Fruit fly (Drosophila melanogaster): ENCODE data around the gene meng.
A peak's percentile ranks its signal among the peaks of the same experiment; 100 is the strongest.

meng gene

DNA sequence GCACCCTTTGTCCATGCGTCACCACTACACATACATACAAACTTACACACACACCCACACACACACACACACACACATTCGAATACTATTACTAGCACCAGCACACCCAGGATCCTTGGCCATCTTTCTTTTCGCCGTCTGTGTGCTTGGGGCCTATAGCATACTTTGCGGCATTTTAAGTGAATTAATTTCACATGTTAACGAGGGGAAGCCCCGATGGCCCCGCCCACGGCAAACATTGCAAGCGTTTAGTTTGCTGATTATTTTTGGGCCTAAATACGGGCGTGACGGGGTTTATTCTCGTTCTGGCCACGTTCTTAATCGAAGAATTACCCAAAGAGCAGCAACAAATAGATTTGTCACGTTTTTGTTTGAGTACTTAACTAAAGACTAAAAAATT is 41.1 kb downstream of the meng start:
- TF ChIP-seq Ets65A (GFP tag) (peak; percentile 16), CG3726 (GFP tag; IDR thresholded peaks at IDR 0.05) (no peak), Oaz (GFP tag; IDR thresholded peaks at IDR 0.05) (no peak), HLH4C (GFP tag; IDR thresholded peaks at IDR 0.05; ENCODE audit: partially characterized antibody) (0 out of 3 replicates have a peak, but pooled peaks have one; percentile 13), gce (GFP tag; IDR thresholded peaks at IDR 0.05) (0 out of 3 replicates have a peak, but pooled peaks have one; percentile 35), vvl (GFP tag; IDR thresholded peaks at IDR 0.05) (peak; percentile 10; the same call in 1 of the 2 replicates), CG17568 (GFP tag; optimal IDR thresholded peaks at IDR 0.05) (no peak), Atf6 (GFP tag; IDR thresholded peaks at IDR 0.05) (no peak), Med (GFP tag) (peak; percentile 39), sob (GFP tag; IDR thresholded peaks at IDR 0.05) (no peak), CG2199 (GFP tag; IDR thresholded peaks at IDR 0.05) (0 out of 3 replicates have a peak, but pooled peaks have one; percentile 31), Dfd (GFP tag; optimal IDR thresholded peaks at IDR 0.05) (no peak), crol (GFP tag; IDR thresholded peaks at IDR 0.05) (peak; percentile 59), eve (GFP tag; optimal IDR thresholded peaks at IDR 0.05) (no peak), dysf (GFP tag; IDR thresholded peaks at IDR 0.05) (peak; percentile 23; the same call in 1 of the 3 replicates), CG2120 (GFP tag; optimal IDR thresholded peaks at IDR 0.05) (no peak), CG4404 (GFP tag; IDR thresholded peaks at IDR 0.05) (no peak), Bteb2 (GFP tag; optimal IDR thresholded peaks at IDR 0.05) (no peak), CG3838 (GFP tag; optimal IDR thresholded peaks at IDR 0.05) (no peak), crc (GFP tag; optimal IDR thresholded peaks at IDR 0.05) (no peak), cg (GFP tag; optimal IDR thresholded peaks at IDR 0.05) (peak; percentile 38)

DNA sequence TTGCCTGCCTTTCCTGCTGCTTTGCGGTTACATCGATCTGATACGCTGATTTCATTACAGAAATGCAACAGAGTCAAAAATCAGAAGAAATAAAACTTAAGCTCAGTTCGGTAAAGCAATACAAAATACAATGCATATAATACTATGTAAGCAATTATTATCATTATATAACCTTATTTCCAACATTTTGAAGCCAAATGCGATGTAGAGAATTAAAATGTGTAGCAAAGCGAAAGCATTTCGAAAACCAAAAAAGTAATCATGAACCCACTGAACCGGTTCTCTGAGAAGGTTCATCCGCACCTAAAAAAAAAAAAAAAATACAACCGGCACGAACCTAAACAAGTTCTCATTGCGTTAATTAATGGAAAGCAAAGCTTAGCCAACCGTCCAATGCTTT is 41.9 kb downstream of the meng start:
- no peak for TF ChIP-seq al (GFP tag; IDR thresholded peaks at IDR 0.05)
- TF ChIP-seq CG11560 (tag; IDR thresholded peaks at IDR 0.05): no peak
- TF ChIP-seq Med (GFP tag): peak; percentile 36
- TF ChIP-seq Awh (GFP tag; IDR thresholded peaks at IDR 0.05): 0 out of 2 replicates have a peak, but pooled peaks have one; percentile 16
- peak; percentile 65 for TF ChIP-seq sens (GFP tag)
- peak; percentile 43 for TF ChIP-seq sqz (GFP tag; optimal IDR thresholded peaks at IDR 0.05)

DNA sequence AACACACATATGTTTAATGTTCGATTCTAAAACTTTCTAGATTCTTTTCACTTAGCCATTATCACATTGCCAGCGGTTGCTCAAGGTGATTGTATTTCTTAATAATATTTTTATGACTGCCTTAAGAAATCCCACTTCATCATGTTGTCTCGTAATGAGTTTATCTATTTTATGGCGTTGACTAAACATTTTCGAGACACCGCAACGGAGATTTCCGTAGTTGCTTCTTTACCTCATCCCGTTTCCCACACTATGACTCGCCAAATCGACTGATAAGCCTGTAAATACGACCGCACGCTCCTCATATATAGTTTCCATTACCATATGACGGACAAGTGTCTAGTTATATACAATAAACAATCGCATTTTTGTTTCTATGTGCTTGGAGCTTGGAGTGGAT is 43.3 kb downstream of the meng start:
- TF ChIP-seq crol (GFP tag; IDR thresholded peaks at IDR 0.05): 0 out of 2 replicates have a peak, but pooled peaks have one; percentile 13
- peak; percentile 4 for TF ChIP-seq CG13894 (tag; optimal IDR thresholded peaks at IDR 0.05)
- TF ChIP-seq Hey (tag; optimal IDR thresholded peaks at IDR 0.05): peak; percentile 32
- peak in 1 of 2 experiments; percentile 18 for TF ChIP-seq eve (GFP tag; optimal IDR thresholded peaks at IDR 0.05)
- no peak for TF ChIP-seq nmo (GFP tag; optimal IDR thresholded peaks at IDR 0.05)
- no peak for TF ChIP-seq NK7.1 (GFP tag; optimal IDR thresholded peaks at IDR 0.05)
- TF ChIP-seq Pdp1 (GFP tag; optimal IDR thresholded peaks at IDR 0.05): peak in 1 of 2 experiments; percentile 29
- TF ChIP-seq Med (GFP tag): peak; percentile 27
- TF ChIP-seq aop (GFP tag; IDR thresholded peaks at IDR 0.05): no peak

DNA sequence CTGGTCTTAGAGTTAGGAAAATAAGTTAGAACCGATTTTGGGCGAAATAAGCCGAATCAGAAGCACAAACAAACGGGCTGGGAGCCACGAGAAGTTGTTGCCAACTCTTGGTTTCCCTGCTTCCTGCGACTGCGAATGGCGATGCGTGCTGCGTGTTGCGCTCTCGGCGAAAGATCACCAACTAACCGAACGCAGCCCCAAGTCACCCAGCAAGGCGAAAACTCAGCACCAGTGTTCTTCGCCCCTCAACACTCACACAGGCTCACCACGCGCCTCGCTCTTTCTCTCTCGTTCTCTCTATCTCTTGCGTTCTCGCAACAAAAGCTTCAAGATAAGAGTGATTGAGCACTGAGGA is 44.3 kb downstream of the meng start, which contains the start of gene nrv1:
TSS of gene nrv1 (minus strand) at position 188 of the 355 bp plus-strand sequence.
- no peak for TF ChIP-seq CG4617 (GFP tag; optimal IDR thresholded peaks at IDR 0.05; ENCODE audit: borderline replicate concordance)
- peak; percentile 69 for TF ChIP-seq bbx (GFP tag; IDR thresholded peaks at IDR 0.05; ENCODE audit: partially characterized antibody)
- 0 out of 2 replicates have a peak, but pooled peaks have one; percentile 38 for TF ChIP-seq Scr (GFP tag; IDR thresholded peaks at IDR 0.05; ENCODE audit: partially characterized antibody)
- TF ChIP-seq Ada2b (GFP tag; IDR thresholded peaks at IDR 0.05): no peak
- TF ChIP-seq NC2β (GFP tag; optimal IDR thresholded peaks at IDR 0.05): no peak
- no peak for TF ChIP-seq CG4730 (GFP tag; IDR thresholded peaks at IDR 0.05)
- TF ChIP-seq CG6175 (GFP tag; IDR thresholded peaks at IDR 0.05): no peak
- TF ChIP-seq Fer3 (tag; optimal IDR thresholded peaks at IDR 0.05): no peak
- TF ChIP-seq ewg (GFP tag; optimal IDR thresholded peaks at IDR 0.05): no peak
- no peak for TF ChIP-seq CG14667 (GFP tag; IDR thresholded peaks at IDR 0.05)
- no peak for TF ChIP-seq dpn (GFP tag; optimal IDR thresholded peaks at IDR 0.05)
- no peak for TF ChIP-seq fd96Cb (tag; optimal IDR thresholded peaks at IDR 0.05)
- TF ChIP-seq kni (GFP tag; optimal IDR thresholded peaks at IDR 0.05): no peak
- TF ChIP-seq CG17912 (GFP tag; optimal IDR thresholded peaks at IDR 0.05): no peak
- TF ChIP-seq da (GFP tag; optimal IDR thresholded peaks at IDR 0.05): no peak
- TF ChIP-seq disco-r (GFP tag; optimal IDR thresholded peaks at IDR 0.05): no peak
- TF ChIP-seq CG4404 (GFP tag; IDR thresholded peaks at IDR 0.05): no peak
- no peak for TF ChIP-seq Max (GFP tag; optimal IDR thresholded peaks at IDR 0.05)
